Fruit fly (Drosophila melanogaster) whole organism, prepupa: Measurements from ENCODE around the gene CG32369.

ENCODE experiments used
- Blimp-1 ChIP-seq: fragments of 200-800 bp; sonication (Bioruptor generic); optimal IDR thresholded peaks from 3 replicates; lab custom pipeline; 2017; ENCODE audit warnings: missing biosample characterization, missing genetic modification characterization, mild to moderate bottlenecking, moderate library complexity, missing genetic modification reagents
- CG15336 ChIP-seq: fragments of 200-800 bp; sonication (Bioruptor generic); IDR thresholded peaks from 2 replicates; pipeline ENCODE4 v1.3.6; 2022; ENCODE audit warnings: missing biosample characterization, missing genetic modification characterization
- CG1621 ChIP-seq: fragments of 200-800 bp; sonication (Bioruptor generic); optimal IDR thresholded peaks from 3 replicates; lab custom pipeline; 2018; ENCODE audit warnings: missing biosample characterization, mild to moderate bottlenecking, missing genetic modification characterization
- CG3032 ChIP-seq: fragments of 200-800 bp; optimal IDR thresholded peaks from 2 replicates; lab custom pipeline; 2019; ENCODE audit warnings: missing biosample characterization, mild to moderate bottlenecking, missing genetic modification characterization, moderate library complexity
- CG31627 ChIP-seq: fragments of 200-800 bp; sonication (Bioruptor generic); optimal IDR thresholded peaks from 3 replicates; lab custom pipeline; 2016; ENCODE audit warnings: missing biosample characterization, missing genetic modification characterization
- CG32006 ChIP-seq: fragments of 200-800 bp; sonication (Bioruptor generic); optimal IDR thresholded peaks from 3 replicates; lab custom pipeline; 2017; ENCODE audit warnings: missing biosample characterization, mild to moderate bottlenecking, missing genetic modification characterization
- CG34406 ChIP-seq: fragments of 200-800 bp; sonication (Bioruptor generic); optimal IDR thresholded peaks from 3 replicates; lab custom pipeline; 2016; ENCODE audit warnings: missing biosample characterization, missing genetic modification characterization
- CG4318 ChIP-seq: fragments of 200-800 bp; sonication (Bioruptor generic); optimal IDR thresholded peaks from 3 replicates; lab custom pipeline; 2017; ENCODE audit warnings: missing biosample characterization, mild to moderate bottlenecking, missing genetic modification characterization
- CG6163 ChIP-seq: fragments of 200-800 bp; sonication (Bioruptor generic); IDR thresholded peaks from 3 replicates; pipeline ENCODE4 v1.3.6; 2022; ENCODE audit warnings: missing biosample characterization, missing genetic modification characterization
- CG6792 ChIP-seq: fragments of 200-800 bp; sonication (Bioruptor generic); optimal IDR thresholded peaks from 3 replicates; lab custom pipeline; 2016; ENCODE audit warnings: missing biosample characterization, missing genetic modification characterization
- CG6808 ChIP-seq: fragments of 200-800 bp; sonication (Bioruptor generic); optimal IDR thresholded peaks from 3 replicates; lab custom pipeline; 2017; ENCODE audit warnings: missing biosample characterization, missing genetic modification characterization, mild to moderate bottlenecking, moderate library complexity, missing genetic modification reagents
- CG6854 ChIP-seq: fragments of 200-800 bp; sonication (Bioruptor generic); optimal IDR thresholded peaks from 2 replicates; lab custom pipeline; 2017; ENCODE audit warnings: missing biosample characterization, mild to moderate bottlenecking, missing genetic modification characterization
- CG8119 ChIP-seq: fragments of 200-800 bp; sonication (Bioruptor generic); IDR thresholded peaks from 3 replicates; pipeline ENCODE4 v1.3.6; 2022; ENCODE audit warnings: missing biosample characterization, missing genetic modification characterization
- CG8319 ChIP-seq: fragments of 200-800 bp; sonication (Bioruptor generic); optimal IDR thresholded peaks from 3 replicates; lab custom pipeline; 2016; ENCODE audit warnings: missing biosample characterization, missing genetic modification characterization
- Eip75B ChIP-seq: fragments of 200-800 bp; sonication (Bioruptor generic); optimal IDR thresholded peaks from 3 replicates; lab custom pipeline; 2016; ENCODE audit warnings: missing biosample characterization, missing genetic modification characterization
- Eip78C ChIP-seq: fragments of 200-800 bp; sonication (Bioruptor generic); peaks from one replicate; lab custom pipeline; 2016; ENCODE audit warnings: missing biosample characterization, missing genetic modification characterization
- Gug ChIP-seq: fragments of 200-800 bp; sonication (Bioruptor generic); IDR thresholded peaks from 2 replicates; pipeline ENCODE4 v1.3.6; 2022; ENCODE audit warnings: missing biosample characterization, missing genetic modification characterization
- Hr38 ChIP-seq: sonication (Bioruptor generic); optimal IDR thresholded peaks from 2 replicates; lab custom pipeline; 2016; ENCODE audit warnings: missing biosample characterization, missing genetic modification characterization
- Hr39 ChIP-seq: fragments of 200-800 bp; sonication (Bioruptor generic); optimal IDR thresholded peaks from 2 replicates; lab custom pipeline; 2016; ENCODE audit warnings: missing biosample characterization, missing genetic modification characterization
- Met ChIP-seq: fragments of 200-800 bp; sonication (Bioruptor generic); optimal IDR thresholded peaks from 3 replicates; lab custom pipeline; 2016; ENCODE audit warnings: missing biosample characterization, missing genetic modification characterization
- OdsH ChIP-seq: fragments of 200-800 bp; sonication (Bioruptor generic); optimal IDR thresholded peaks from 3 replicates; lab custom pipeline; 2016; ENCODE audit warnings: missing biosample characterization, missing genetic modification characterization
- Sox102F ChIP-seq: fragments of 200-800 bp; sonication (Bioruptor generic); optimal IDR thresholded peaks from 2 replicates; lab custom pipeline; 2016; ENCODE audit warnings: missing biosample characterization, mild to moderate bottlenecking, missing genetic modification characterization
- Sox15 ChIP-seq: fragments of 200-800 bp; sonication (Bioruptor generic); optimal IDR thresholded peaks from 3 replicates; lab custom pipeline; 2016; ENCODE audit warnings: missing biosample characterization, missing genetic modification characterization
- achi ChIP-seq: fragments of 200-800 bp; sonication (Bioruptor generic); optimal IDR thresholded peaks from 3 replicates; lab custom pipeline; 2016; ENCODE audit warnings: missing biosample characterization, missing genetic modification characterization
- acj6 ChIP-seq: fragments of 200-800 bp; sonication (Bioruptor generic); optimal IDR thresholded peaks from 3 replicates; lab custom pipeline; 2016; ENCODE audit warnings: missing biosample characterization, missing genetic modification characterization
- cyc ChIP-seq: fragments of 200-800 bp; sonication (Bioruptor generic); optimal IDR thresholded peaks from 3 replicates; lab custom pipeline; 2016; ENCODE audit warnings: missing biosample characterization, missing genetic modification characterization
- dac ChIP-seq: fragments of 200-800 bp; sonication (Bioruptor generic); optimal IDR thresholded peaks from 2 replicates; lab custom pipeline; 2017; ENCODE audit warnings: missing biosample characterization, mild to moderate bottlenecking, missing genetic modification characterization
- eg ChIP-seq: fragments of 200-800 bp; sonication (Bioruptor generic); IDR thresholded peaks from 3 replicates; pipeline ENCODE4 v1.3.6; 2022; ENCODE audit warnings: missing biosample characterization, missing genetic modification characterization
- esn ChIP-seq: fragments of 200-800 bp; sonication (Bioruptor generic); optimal IDR thresholded peaks from 2 replicates; lab custom pipeline; 2016; ENCODE audit warnings: missing biosample characterization, mild to moderate bottlenecking, missing genetic modification characterization, moderate library complexity
- fd85E ChIP-seq: fragments of 200-800 bp; sonication (Bioruptor generic); optimal IDR thresholded peaks from 3 replicates; lab custom pipeline; 2016; ENCODE audit warnings: missing biosample characterization, missing genetic modification characterization
- lz ChIP-seq: fragments of 200-800 bp; sonication (Bioruptor generic); optimal IDR thresholded peaks from 3 replicates; lab custom pipeline; 2016; ENCODE audit warnings: missing biosample characterization, missing genetic modification characterization
- net ChIP-seq: fragments of 200-800 bp; sonication (Bioruptor generic); optimal IDR thresholded peaks from 3 replicates; lab custom pipeline; 2016; ENCODE audit warnings: missing biosample characterization, missing genetic modification characterization
- pdm3 ChIP-seq: fragments of 200-800 bp; sonication (Bioruptor generic); optimal IDR thresholded peaks from 3 replicates; lab custom pipeline; 2016; ENCODE audit warnings: missing biosample characterization, missing genetic modification characterization
- salr ChIP-seq, 2 experiments: fragments of 200-800 bp; sonication (Bioruptor generic); optimal IDR thresholded peaks; 3 replicates each; lab custom pipeline; 2016 to 2018; ENCODE audit warnings: missing biosample characterization in 2 of 2, missing genetic modification characterization in 2 of 2, mild to moderate bottlenecking in 1 of 2
- ss ChIP-seq, 2 experiments: fragments of 200-800 bp; sonication (Bioruptor generic); optimal IDR thresholded peaks; 2 replicates in 1 of 2; 3 replicates in 1 of 2; lab custom pipeline; 2017 to 2018; ENCODE audit warnings: mild to moderate bottlenecking in 2 of 2, missing biosample characterization in 2 of 2, missing genetic modification characterization in 2 of 2, moderate library complexity in 1 of 2
- topi ChIP-seq: fragments of 200-800 bp; sonication (Bioruptor generic); optimal IDR thresholded peaks from 3 replicates; lab custom pipeline; 2016; ENCODE audit warnings: missing biosample characterization, missing genetic modification characterization
- vri ChIP-seq: fragments of 200-800 bp; sonication (Bioruptor generic); optimal IDR thresholded peaks from 3 replicates; lab custom pipeline; 2016; ENCODE audit warnings: missing biosample characterization, mild to moderate bottlenecking, missing genetic modification characterization

CG32369 gene

dm6 chr3L:7792249-7792648, 17.4 kb downstream of the CG32369 start (continued):
- TF ChIP-seq CG31627 (GFP tag; lab: Kevin White, UChicago) (peak; percentile 87), CG34406 (GFP tag; lab: Kevin White, UChicago) (peak; percentile 41), cyc (GFP tag; lab: Kevin White, UChicago) (peak; percentile 79), CG8119 (no peak), Hr38 (GFP tag; lab: Kevin White, UChicago) (no peak), topi (GFP tag; lab: Kevin White, UChicago) (peak; percentile 88), Sox15 (peak; percentile 18), Met (GFP tag; lab: Kevin White, UChicago) (peak; percentile 88), Eip75B (GFP tag; lab: Kevin White, UChicago) (no peak), CG6808 (GFP tag; lab: Kevin White, UChicago) (no peak), CG4318 (GFP tag; lab: Kevin White, UChicago) (no peak), CG6163 (GFP tag; lab: Robert Waterston, UW) (peak; percentile 69), Hr39 (GFP tag; lab: Kevin White, UChicago) (peak; percentile 82), esn (peak; percentile 89)
- TF ChIP-seq, all 60 proteins: peak for 32

- TF ChIP-seq eg (GFP tag; lab: Robert Waterston, UW) (peak; percentile 31; the same call in 1 of the 3 replicates), fd85E (no peak), CG32006 (GFP tag; lab: Kevin White, UChicago) (no peak), Gug (no peak), CG15336 (GFP tag; lab: Robert Waterston, UW) (peak; percentile 36; the same call in 1 of the 2 replicates)
Observed at dm6 chr3L:7790224-7790623, 19.4 kb downstream of the CG32369 start.

- TF ChIP-seq eg (GFP tag; lab: Robert Waterston, UW) = peak; percentile 41; the same call in 1 of the 3 replicates
- no peak for TF ChIP-seq dac (GFP tag; lab: Kevin White, UChicago)
- TF ChIP-seq CG8319 (GFP tag; lab: Kevin White, UChicago) = no peak
- no peak for TF ChIP-seq Sox102F (GFP tag; lab: Kevin White, UChicago)
- no peak for TF ChIP-seq CG1621 (tag; lab: Kevin White, UChicago)
- TF ChIP-seq vri = peak; percentile 41
- TF ChIP-seq CG8119 = peak; percentile 23; the same call in 1 of the 3 replicates
- TF ChIP-seq Blimp-1 (GFP tag; lab: Kevin White, UChicago) = no peak
- no peak for TF ChIP-seq pdm3 (GFP tag; lab: Kevin White, UChicago)
- no peak for TF ChIP-seq CG3032 (tag; lab: Kevin White, UChicago)
- TF ChIP-seq CG31627 (GFP tag; lab: Kevin White, UChicago) = no peak
- TF ChIP-seq acj6 (GFP tag; lab: Kevin White, UChicago) = no peak
- TF ChIP-seq Met (GFP tag; lab: Kevin White, UChicago) = no peak
- TF ChIP-seq OdsH (GFP tag; lab: Kevin White, UChicago) = no peak
- peak; percentile 3 for TF ChIP-seq Eip78C (GFP tag; lab: Kevin White, UChicago)
- no peak for TF ChIP-seq Gug
- TF ChIP-seq CG6163 (GFP tag; lab: Robert Waterston, UW) = peak; percentile 31; the same call in 1 of the 3 replicates
Observed at dm6 chr3L:7787788-7788406, 21.7 kb downstream of the CG32369 start.

dm6 chr3L:7786989-7787388, 22.6 kb downstream of the CG32369 start:
- TF ChIP-seq CG6854 (GFP tag; lab: Kevin White, UChicago) = no peak
- TF ChIP-seq vri = no peak
- no peak for TF ChIP-seq Gug
- no peak for TF ChIP-seq salr (GFP tag; optimal IDR thresholded peaks at IDR 0.05; lab: Kevin White, UChicago)
- no peak for TF ChIP-seq net
- TF ChIP-seq ss (GFP tag; optimal IDR thresholded peaks at IDR 0.05; lab: Kevin White, UChicago) = no peak
- TF ChIP-seq CG8319 (GFP tag; lab: Kevin White, UChicago) = no peak
- no peak for TF ChIP-seq achi (GFP tag; lab: Kevin White, UChicago)
- TF ChIP-seq CG6792 (GFP tag; lab: Kevin White, UChicago) = no peak
- TF ChIP-seq lz (GFP tag; lab: Kevin White, UChicago) = no peak
- TF ChIP-seq dac (GFP tag; lab: Kevin White, UChicago) = no peak
- TF ChIP-seq, all 60 proteins: peak for 0
